Fruit fly (Drosophila melanogaster) whole organism, embryonic: Measurements from ENCODE around the gene Or82a.

ENCODE experiments used
- Atf-2 ChIP-seq: fragments of 200-800 bp; sonication (Bioruptor generic); optimal IDR thresholded peaks from 2 replicates; lab custom pipeline; 2016; ENCODE audit warnings: missing biosample characterization, missing genetic modification characterization
- B-H1 ChIP-seq: fragments of 200-800 bp; sonication (Bioruptor generic); IDR thresholded peaks from 3 replicates; pipeline ENCODE4 v1.3.6; 2022; ENCODE audit warnings: missing biosample characterization, missing genetic modification characterization
- CG10274 ChIP-seq: fragments of 200-800 bp; sonication (Bioruptor generic); optimal IDR thresholded peaks from 3 replicates; lab custom pipeline; 2017; ENCODE audit warnings: missing biosample characterization, mild to moderate bottlenecking, missing genetic modification characterization
- CG10462 ChIP-seq: fragments of 200-800 bp; sonication (Bioruptor generic); optimal IDR thresholded peaks from 2 replicates; lab custom pipeline; 2016; ENCODE audit warnings: missing biosample characterization, missing genetic modification characterization
- CG11560 ChIP-seq: fragments of 200-800 bp; sonication (Bioruptor generic); IDR thresholded peaks from 3 replicates; pipeline ENCODE4 v1.3.6; 2022; ENCODE audit warnings: missing biosample characterization, missing genetic modification characterization
- CG12744 ChIP-seq: fragments of 200-800 bp; sonication (Bioruptor generic); optimal IDR thresholded peaks from 2 replicates; lab custom pipeline; 2016; ENCODE audit warnings: missing biosample characterization, missing genetic modification characterization
- CG12769 ChIP-seq: fragments of 200-800 bp; sonication (Bioruptor generic); optimal IDR thresholded peaks from 2 replicates; lab custom pipeline; 2019; ENCODE audit warnings: missing biosample characterization, mild to moderate bottlenecking, missing genetic modification characterization, moderate library complexity
- CG17829 ChIP-seq: fragments of 200-800 bp; optimal IDR thresholded peaks from 2 replicates; lab custom pipeline; 2019; ENCODE audit warnings: missing biosample characterization, mild to moderate bottlenecking, missing genetic modification characterization, moderate library complexity
- CG31388 ChIP-seq: fragments of 200-800 bp; sonication (Bioruptor generic); optimal IDR thresholded peaks from 2 replicates; lab custom pipeline; 2016; ENCODE audit warnings: missing biosample characterization, missing genetic modification characterization
- CG32767 ChIP-seq: fragments of 200-800 bp; sonication (Bioruptor generic); IDR thresholded peaks from 2 replicates; pipeline ENCODE4 v1.3.6; 2022; ENCODE audit warnings: missing biosample characterization, missing genetic modification characterization
- CG33213 ChIP-seq: fragments of 200-800 bp; sonication (Bioruptor generic); optimal IDR thresholded peaks from 3 replicates; lab custom pipeline; 2016; ENCODE audit warnings: missing biosample characterization, missing genetic modification characterization
- CG6175 ChIP-seq: fragments of 200-800 bp; sonication (Bioruptor generic); IDR thresholded peaks from 3 replicates; pipeline ENCODE4 v1.3.6; 2022; ENCODE audit warnings: missing biosample characterization, missing genetic modification characterization
- CG7372 ChIP-seq: fragments of 200-800 bp; sonication (Bioruptor generic); IDR thresholded peaks from 2 replicates; pipeline ENCODE4 v1.3.6; 2022; ENCODE audit warnings: missing biosample characterization, missing genetic modification characterization
- CG8765 ChIP-seq: fragments of 200-800 bp; sonication (Bioruptor generic); IDR thresholded peaks from 2 replicates; pipeline ENCODE4 v1.3.6; 2022; ENCODE audit warnings: missing biosample characterization, missing genetic modification characterization
- CG9215 ChIP-seq: fragments of 200-800 bp; sonication (Bioruptor generic); IDR thresholded peaks from 2 replicates; pipeline ENCODE4 v1.3.6; 2022; ENCODE audit warnings: missing biosample characterization, missing genetic modification characterization
- Chrac-16 ChIP-seq: fragments of 200-800 bp; sonication (Bioruptor generic); optimal IDR thresholded peaks from 3 replicates; lab custom pipeline; 2016; ENCODE audit warnings: missing biosample characterization, missing genetic modification characterization
- Dad ChIP-seq: fragments of 200-800 bp; sonication (Bioruptor generic); optimal IDR thresholded peaks from 3 replicates; lab custom pipeline; 2016; ENCODE audit warnings: missing biosample characterization, missing genetic modification characterization
- Dref ChIP-seq: fragments of 200-800 bp; sonication (Bioruptor generic); IDR thresholded peaks from 2 replicates; pipeline ENCODE4 v1.3.6; 2022; ENCODE audit warnings: missing biosample characterization, missing genetic modification characterization
- E2f1 ChIP-seq: fragments of 200-800 bp; sonication (Bioruptor generic); IDR thresholded peaks from 2 replicates; pipeline ENCODE4 v1.3.6; 2022; ENCODE audit warnings: missing biosample characterization, missing genetic modification characterization
- Fer1 ChIP-seq: fragments of 200-800 bp; sonication (Bioruptor generic); optimal IDR thresholded peaks from 2 replicates; lab custom pipeline; 2017; ENCODE audit warnings: missing biosample characterization, mild to moderate bottlenecking, missing genetic modification characterization
- HHEX ChIP-seq: fragments of 200-800 bp; sonication (Bioruptor generic); optimal IDR thresholded peaks from 3 replicates; lab custom pipeline; 2017; ENCODE audit warnings: missing biosample characterization, mild to moderate bottlenecking, missing genetic modification characterization, missing genetic modification reagents
- HmgZ ChIP-seq: fragments of 200-800 bp; sonication (Bioruptor generic); optimal IDR thresholded peaks from 2 replicates; lab custom pipeline; 2018; ENCODE audit warnings: missing biosample characterization, mild to moderate bottlenecking, missing genetic modification characterization
- Hr3 ChIP-seq: fragments of 200-800 bp; sonication (Bioruptor generic); optimal IDR thresholded peaks from 3 replicates; lab custom pipeline; 2016; ENCODE audit warnings: missing biosample characterization, missing genetic modification characterization
- Hsf ChIP-seq: fragments of 200-800 bp; sonication (Bioruptor generic); optimal IDR thresholded peaks from 3 replicates; lab custom pipeline; 2016; ENCODE audit warnings: missing biosample characterization, missing genetic modification characterization
- Lhr ChIP-seq: fragments of 200-800 bp; sonication (Bioruptor generic); optimal IDR thresholded peaks from 3 replicates; lab custom pipeline; 2017; ENCODE audit warnings: mild to moderate bottlenecking, missing biosample characterization, missing genetic modification reagents, missing genetic modification characterization
- Myb ChIP-seq: fragments of 200-800 bp; sonication (Bioruptor generic); optimal IDR thresholded peaks from 2 replicates; lab custom pipeline; 2016; ENCODE audit warnings: missing biosample characterization, missing genetic modification characterization
- NC2β ChIP-seq: fragments of 200-800 bp; sonication (Bioruptor generic); optimal IDR thresholded peaks from 2 replicates; lab custom pipeline; 2016; ENCODE audit warnings: missing biosample characterization, missing genetic modification characterization
- Pdp1 ChIP-seq, 2 experiments: fragments of 200-800 bp; sonication (Bioruptor generic); optimal IDR thresholded peaks; 3 replicates each; lab custom pipeline; 2016; ENCODE audit warnings: missing biosample characterization in 2 of 2, missing genetic modification characterization in 2 of 2, mild to moderate bottlenecking in 1 of 2, moderate library complexity in 1 of 2
- Rfx ChIP-seq: fragments of 200-800 bp; sonication (Bioruptor generic); IDR thresholded peaks from 2 replicates; pipeline ENCODE4 v1.3.6; 2022; ENCODE audit warnings: missing biosample characterization, missing genetic modification characterization
- Stat92E ChIP-seq, 3 experiments: fragments of >200 bp in 2 of 3; fragments of 200-800 bp in 1 of 3; sonication (Bioruptor generic) in 1 of 3; optimal IDR thresholded peaks; 2 replicates each; lab custom pipeline; 2017 to 2019; ENCODE audit warnings: missing biosample characterization in 3 of 3, missing genetic modification characterization in 3 of 3, mild to moderate bottlenecking in 1 of 3, moderate library complexity in 1 of 3
- bbx ChIP-seq: fragments of 200-800 bp; sonication (Bioruptor generic); IDR thresholded peaks from 2 replicates; pipeline ENCODE4 v1.3.6; 2022; ENCODE audit warnings: missing biosample characterization, missing genetic modification characterization; ENCODE audit not compliant: partially characterized antibody
- br ChIP-seq: fragments of >200 bp; optimal IDR thresholded peaks from 2 replicates; lab custom pipeline; 2017
- bsh ChIP-seq, 2 experiments: fragments of 200-800 bp; sonication (Bioruptor generic); optimal IDR thresholded peaks; 2 replicates each; lab custom pipeline; 2017 to 2018; ENCODE audit warnings: mild to moderate bottlenecking in 2 of 2, missing biosample characterization in 2 of 2, missing genetic modification characterization in 2 of 2, moderate library complexity in 1 of 2
- dpn ChIP-seq, 2 experiments: fragments of 200-800 bp; sonication (Bioruptor generic); optimal IDR thresholded peaks; 3 replicates each; lab custom pipeline; 2016; ENCODE audit warnings: missing biosample characterization in 2 of 2, missing genetic modification characterization in 2 of 2
- eyg ChIP-seq: fragments of 200-800 bp; sonication (Bioruptor generic); optimal IDR thresholded peaks from 3 replicates; lab custom pipeline; 2016; ENCODE audit warnings: missing biosample characterization, missing genetic modification characterization
- fd64A ChIP-seq: fragments of 200-800 bp; sonication (Bioruptor generic); optimal IDR thresholded peaks from 3 replicates; lab custom pipeline; 2018; ENCODE audit warnings: missing biosample characterization, mild to moderate bottlenecking, missing genetic modification characterization
- ftz-f1 ChIP-seq: fragments of 200-800 bp; sonication (Bioruptor generic); optimal IDR thresholded peaks from 2 replicates; lab custom pipeline; 2016; ENCODE audit warnings: missing biosample characterization, missing genetic modification characterization
- gsb ChIP-seq: fragments of 200-800 bp; sonication (Bioruptor generic); IDR thresholded peaks from 2 replicates; pipeline ENCODE4 v1.3.6; 2022; ENCODE audit warnings: missing biosample characterization, missing genetic modification characterization
- lola ChIP-seq, 3 experiments: fragments of >200 bp in 2 of 3; fragments of 200-800 bp in 1 of 3; sonication (Bioruptor generic) in 1 of 3; optimal IDR thresholded peaks; 2 replicates each; lab custom pipeline; 2017 to 2019; ENCODE audit warnings: missing biosample characterization in 3 of 3, missing genetic modification characterization in 3 of 3, mild to moderate bottlenecking in 1 of 3, moderate library complexity in 1 of 3
- lov ChIP-seq, 2 experiments: fragments of 200-800 bp in 1 of 2; fragments of >200 bp in 1 of 2; sonication (Bioruptor generic) in 1 of 2; IDR thresholded peaks in 1 of 2; optimal IDR thresholded peaks in 1 of 2; 2 replicates in 1 of 2; 3 replicates in 1 of 2; pipeline versions ENCODE4 v1.3.6 to Lab custom; 2017 to 2022; ENCODE audit warnings: missing biosample characterization in 1 of 2, missing genetic modification characterization in 1 of 2
- mirr ChIP-seq: fragments of 200-800 bp; sonication (Bioruptor generic); optimal IDR thresholded peaks from 3 replicates; lab custom pipeline; 2018; ENCODE audit warnings: missing biosample characterization, mild to moderate bottlenecking, missing genetic modification characterization
- p53 ChIP-seq: fragments of 200-800 bp; sonication (Bioruptor generic); optimal IDR thresholded peaks from 2 replicates; lab custom pipeline; 2016; ENCODE audit warnings: missing biosample characterization, missing genetic modification characterization
- salm ChIP-seq: fragments of 200-800 bp; sonication (Bioruptor generic); optimal IDR thresholded peaks from 2 replicates; lab custom pipeline; 2018; ENCODE audit warnings: missing biosample characterization, mild to moderate bottlenecking, missing genetic modification characterization
- sens ChIP-seq: fragments of 200-800 bp; sonication (Bioruptor generic); peaks from one replicate; lab custom pipeline; 2016; ENCODE audit warnings: missing biosample characterization, missing genetic modification characterization
- sima ChIP-seq: fragments of 200-800 bp; sonication (Bioruptor generic); optimal IDR thresholded peaks from 2 replicates; lab custom pipeline; 2016; ENCODE audit warnings: missing biosample characterization, missing genetic modification characterization
- sug ChIP-seq: fragments of 200-800 bp; optimal IDR thresholded peaks from 2 replicates; lab custom pipeline; 2019; ENCODE audit warnings: missing biosample characterization, mild to moderate bottlenecking, missing genetic modification characterization, moderate library complexity
- unc-4 ChIP-seq: fragments of 200-800 bp; sonication (Bioruptor generic); IDR thresholded peaks from 2 replicates; pipeline ENCODE4 v1.3.6; 2022; ENCODE audit warnings: missing biosample characterization, missing genetic modification characterization; ENCODE audit not compliant: partially characterized antibody
- unpg ChIP-seq: fragments of 200-800 bp; sonication (Bioruptor generic); optimal IDR thresholded peaks from 3 replicates; lab custom pipeline; 2018; ENCODE audit warnings: missing biosample characterization, mild to moderate bottlenecking, missing genetic modification characterization, moderate library complexity

Or82a gene

dm6 chr3R:4228426-4228825 is 28.3 kb upstream of the Or82a start:
- TF ChIP-seq CG12769 (peak; percentile 0), sug (tag; lab: Kevin White, UChicago) (peak; percentile 78), sens (GFP tag; lab: Kevin White, UChicago) (peak; percentile 70), ftz-f1 (peak; percentile 72), B-H1 (no peak)

- TF ChIP-seq CG31388 = peak; percentile 26
- peak; percentile 34 to 64 for TF ChIP-seq bsh (GFP tag; optimal IDR thresholded peaks at IDR 0.05; lab: Kevin White, UChicago)
- TF ChIP-seq eyg (GFP tag; lab: Kevin White, UChicago) = no peak
- TF ChIP-seq Rfx (GFP tag; lab: Robert Waterston, UW) = peak; percentile 92
- peak; percentile 59 for TF ChIP-seq Hr3 (GFP tag; lab: Kevin White, UChicago)
- TF ChIP-seq Atf-2 (GFP tag; lab: Kevin White, UChicago) = no peak
- TF ChIP-seq CG12744 = peak; percentile 61
- peak; percentile 56; the same call in 1 of the 3 replicates for TF ChIP-seq CG11560 (tag; lab: Robert Waterston, UW)
- no peak for TF ChIP-seq unc-4 (GFP tag; lab: Robert Waterston, UW)
- no peak for TF ChIP-seq br
- no peak for TF ChIP-seq salm
- TF ChIP-seq sima (GFP tag; lab: Kevin White, UChicago) = no peak
- no peak for TF ChIP-seq Stat92E (GFP tag; optimal IDR thresholded peaks at IDR 0.05; lab: Kevin White, UChicago)
- TF ChIP-seq Myb (GFP tag; lab: Kevin White, UChicago) = peak; percentile 37
- peak; percentile 38; the same call in 1 of the 2 replicates for TF ChIP-seq gsb (GFP tag; lab: Robert Waterston, UW)
- TF ChIP-seq CG8765 (GFP tag; lab: Robert Waterston, UW) = 0 out of 2 replicates have a peak, but pooled peaks have one; percentile 35
- TF ChIP-seq Chrac-16 (GFP tag; lab: Kevin White, UChicago) = peak; percentile 60
- TF ChIP-seq CG32767 (GFP tag; lab: Robert Waterston, UW) = no peak
- TF ChIP-seq unpg (GFP tag; lab: Kevin White, UChicago) = peak; percentile 67
- peak; percentile 48; the same call in 1 of the 2 replicates for TF ChIP-seq CG7372 (GFP tag; lab: Robert Waterston, UW)
- TF ChIP-seq Hsf (GFP tag; lab: Kevin White, UChicago) = peak; percentile 56
- peak; percentile 39 to 93 for TF ChIP-seq Pdp1 (GFP tag; optimal IDR thresholded peaks at IDR 0.05; lab: Kevin White, UChicago)
- TF ChIP-seq E2f1 (GFP tag; lab: Robert Waterston, UW) = peak; percentile 69; the same call in 1 of the 2 replicates
- peak; percentile 93 for TF ChIP-seq bbx (GFP tag; lab: Robert Waterston, UW)
- TF ChIP-seq NC2β = no peak
- TF ChIP-seq Fer1 = peak; percentile 75
- peak; percentile 80 for TF ChIP-seq HmgZ (tag; lab: Kevin White, UChicago)
- TF ChIP-seq CG17829 (tag; lab: Kevin White, UChicago) = peak; percentile 69
- no peak for TF ChIP-seq fd64A (GFP tag; lab: Kevin White, UChicago)
- peak; percentile 32; the same call in 1 of the 3 replicates for TF ChIP-seq CG6175 (GFP tag; lab: Robert Waterston, UW)
- TF ChIP-seq mirr (GFP tag; lab: Kevin White, UChicago) = peak; percentile 55
- TF ChIP-seq lov (optimal IDR thresholded peaks at IDR 0.05; lab: Kevin White, UChicago) = no peak
- peak; percentile 78; the same call in 2 of the 3 replicates for TF ChIP-seq lov (GFP tag; IDR thresholded peaks at IDR 0.05; lab: Robert Waterston, UW)
- peak; percentile 62 for TF ChIP-seq HHEX (GFP tag; lab: Kevin White, UChicago)
- peak; percentile 4 for TF ChIP-seq Lhr (GFP tag; lab: Kevin White, UChicago)
- TF ChIP-seq dpn (GFP tag; optimal IDR thresholded peaks at IDR 0.05; lab: Kevin White, UChicago) = peak; percentile 55 to 64
- peak; percentile 35 for TF ChIP-seq CG33213
- TF ChIP-seq CG10274 (GFP tag; lab: Kevin White, UChicago) = no peak
- TF ChIP-seq CG10462 (GFP tag; lab: Kevin White, UChicago) = no peak
- TF ChIP-seq lola (GFP tag; optimal IDR thresholded peaks at IDR 0.05; lab: Kevin White, UChicago) = peak in 1 of 3 experiments; percentile 5
- TF ChIP-seq Dref (GFP tag; lab: Robert Waterston, UW) = peak; percentile 32; the same call in 1 of the 2 replicates
- TF ChIP-seq CG9215 = peak; percentile 69
- TF ChIP-seq p53 (GFP tag; lab: Kevin White, UChicago) = no peak
- TF ChIP-seq Dad (GFP tag; lab: Kevin White, UChicago) = no peak
These were observed 27.5 kb upstream of the Or82a start, which contains the start of gene DhpD for dm6 chr3R:4229137-4229764. Gene DhpD, minus strand, starts transcription at chr3R:4229238.
